Fruit fly (Drosophila melanogaster) whole organism, pupa: ENCODE data around the gene CG17270.
A peak's percentile ranks its signal among the peaks of the same experiment; 100 is the strongest.

Source experiments
- CG10348 ChIP-seq: fragments of 200-800 bp; sonication (Bioruptor generic); IDR thresholded peaks from 2 replicates; pipeline ENCODE4 v1.3.6; 2022; ENCODE audit warnings: missing biosample characterization, missing genetic modification characterization
- CG12605 ChIP-seq: fragments of 200-800 bp; sonication (Bioruptor generic); IDR thresholded peaks from 2 replicates; pipeline ENCODE4 v1.3.6; 2022; ENCODE audit warnings: missing biosample characterization, missing genetic modification characterization
- CG13204 ChIP-seq: fragments of 200-800 bp; sonication (Bioruptor generic); optimal IDR thresholded peaks from 2 replicates; lab custom pipeline; 2018; ENCODE audit warnings: missing biosample characterization, mild to moderate bottlenecking, missing genetic modification characterization, moderate library complexity
- CG14655 ChIP-seq: fragments of 200-800 bp; sonication (Bioruptor generic); optimal IDR thresholded peaks from 3 replicates; lab custom pipeline; 2017; ENCODE audit warnings: mild to moderate bottlenecking, missing biosample characterization, missing genetic modification reagents, missing genetic modification characterization
- CG15710 ChIP-seq: fragments of 200-800 bp; sonication (Bioruptor generic); optimal IDR thresholded peaks from 2 replicates; lab custom pipeline; 2018; ENCODE audit warnings: missing biosample characterization, mild to moderate bottlenecking, missing genetic modification characterization, moderate library complexity
- CG17806 ChIP-seq: fragments of 200-800 bp; sonication (Bioruptor generic); optimal IDR thresholded peaks from 2 replicates; lab custom pipeline; 2018; ENCODE audit warnings: missing biosample characterization, mild to moderate bottlenecking, missing genetic modification characterization, moderate library complexity
- CG32121 ChIP-seq: fragments of 200-800 bp; sonication (Bioruptor generic); IDR thresholded peaks from 2 replicates; pipeline ENCODE4 v1.3.6; 2022; ENCODE audit warnings: missing biosample characterization, missing genetic modification characterization
- CG34367 ChIP-seq: fragments of 200-800 bp; sonication (Bioruptor generic); optimal IDR thresholded peaks from 2 replicates; lab custom pipeline; 2018; ENCODE audit warnings: missing biosample characterization, mild to moderate bottlenecking, missing genetic modification characterization
- CG4496 ChIP-seq: fragments of 200-800 bp; sonication (Bioruptor generic); IDR thresholded peaks from 3 replicates; pipeline ENCODE4 v1.3.6; 2022; ENCODE audit warnings: missing biosample characterization, missing genetic modification characterization
- CG8159 ChIP-seq: fragments of 200-800 bp; sonication (Bioruptor generic); optimal IDR thresholded peaks from 3 replicates; lab custom pipeline; 2018; ENCODE audit warnings: missing biosample characterization, mild to moderate bottlenecking, missing genetic modification characterization, moderate library complexity
- CG9948 ChIP-seq: fragments of 200-800 bp; sonication (Bioruptor generic); optimal IDR thresholded peaks from 2 replicates; lab custom pipeline; 2018; ENCODE audit warnings: missing biosample characterization, mild to moderate bottlenecking, missing genetic modification characterization, moderate library complexity
- D1 ChIP-seq: fragments of 200-800 bp; sonication (Bioruptor generic); optimal IDR thresholded peaks from 2 replicates; lab custom pipeline; 2018; ENCODE audit warnings: missing biosample characterization, mild to moderate bottlenecking, missing genetic modification characterization, moderate library complexity
- EcR ChIP-seq: fragments of 200-800 bp; sonication (Bioruptor generic); optimal IDR thresholded peaks from 3 replicates; lab custom pipeline; 2019; ENCODE audit warnings: missing biosample characterization, missing genetic modification characterization, mild to moderate bottlenecking, moderate library complexity, missing genetic modification reagents
- Ets98B ChIP-seq: fragments of 200-800 bp; sonication (Bioruptor generic); IDR thresholded peaks from 2 replicates; pipeline ENCODE4 v1.3.6; 2022; ENCODE audit warnings: missing biosample characterization, missing genetic modification characterization
- Pif1A ChIP-seq: fragments of 200-800 bp; sonication (Bioruptor generic); optimal IDR thresholded peaks from 3 replicates; lab custom pipeline; 2016; ENCODE audit warnings: missing biosample characterization, missing genetic modification characterization
- Pif1B ChIP-seq: fragments of 200-800 bp; sonication (Bioruptor generic); optimal IDR thresholded peaks from 3 replicates; lab custom pipeline; 2016; ENCODE audit warnings: missing biosample characterization, missing genetic modification characterization
- Snoo ChIP-seq: fragments of 200-800 bp; sonication (Bioruptor generic); optimal IDR thresholded peaks from 3 replicates; lab custom pipeline; 2017; ENCODE audit warnings: missing biosample characterization, mild to moderate bottlenecking, missing genetic modification characterization, inconsistent platforms
- fd96Ca ChIP-seq: fragments of 200-800 bp; sonication (Bioruptor generic); IDR thresholded peaks from 3 replicates; pipeline ENCODE4 v1.3.6; 2022; ENCODE audit warnings: missing biosample characterization, missing genetic modification characterization
- gl ChIP-seq: fragments of 200-800 bp; sonication (Bioruptor generic); optimal IDR thresholded peaks from 2 replicates; lab custom pipeline; 2018; ENCODE audit warnings: missing biosample characterization, mild to moderate bottlenecking, missing genetic modification characterization
- rn ChIP-seq: fragments of 200-800 bp; sonication (Bioruptor generic); IDR thresholded peaks from 2 replicates; pipeline ENCODE4 v1.3.6; 2022; ENCODE audit warnings: missing biosample characterization, missing genetic modification characterization

CG17270 gene

dm6 chr3R:20830153-20830695 is 11.5 kb upstream of the CG17270 start, which contains the start of gene Adss:
Gene Adss, minus strand, starts transcription at chr3R:20830580.
- TF ChIP-seq CG15710 (tag; lab: Kevin White, UChicago): no peak
- no peak; the same call in 1 of the 2 replicates for TF ChIP-seq Ets98B
- no peak for TF ChIP-seq CG9948 (tag; lab: Kevin White, UChicago)
- no peak for TF ChIP-seq Pif1B (GFP tag; lab: Kevin White, UChicago)
- TF ChIP-seq CG34367 (tag; lab: Kevin White, UChicago): no peak
- peak; percentile 36; the same call in 1 of the 3 replicates for TF ChIP-seq fd96Ca (GFP tag; lab: Robert Waterston, UW)
- TF ChIP-seq D1 (tag; lab: Kevin White, UChicago): no peak
- peak; percentile 30; the same call in 1 of the 2 replicates for TF ChIP-seq CG12605
- TF ChIP-seq rn: no peak
- TF ChIP-seq Pif1A (GFP tag; lab: Kevin White, UChicago): no peak
- peak; percentile 57; the same call in 2 of the 3 replicates for TF ChIP-seq CG4496 (GFP tag; lab: Robert Waterston, UW)
- TF ChIP-seq EcR (GFP tag; lab: Kevin White, UChicago): no peak
- no peak for TF ChIP-seq Snoo (tag; lab: Kevin White, UChicago)
- no peak for TF ChIP-seq gl (tag; lab: Kevin White, UChicago)
- TF ChIP-seq CG32121: no peak
- TF ChIP-seq CG17806 (tag; lab: Kevin White, UChicago): no peak

dm6 chr3R:20829416-20830131 is 10.8 kb upstream of the CG17270 start:
- TF ChIP-seq CG32121: 0 out of 2 replicates have a peak, but pooled peaks have one; percentile 30
- TF ChIP-seq EcR (GFP tag; lab: Kevin White, UChicago): peak; percentile 45
- TF ChIP-seq Snoo (tag; lab: Kevin White, UChicago): peak; percentile 8
- peak; percentile 67 for TF ChIP-seq Ets98B
- no peak for TF ChIP-seq CG17806 (tag; lab: Kevin White, UChicago)
- peak; percentile 72; the same call in 2 of the 3 replicates for TF ChIP-seq fd96Ca (GFP tag; lab: Robert Waterston, UW)
- TF ChIP-seq gl (tag; lab: Kevin White, UChicago): no peak
- peak; percentile 65 for TF ChIP-seq CG4496 (GFP tag; lab: Robert Waterston, UW)
- peak; percentile 78 for TF ChIP-seq CG13204 (GFP tag; lab: Kevin White, UChicago)

dm6 chr3R:20828520-20829415 is 10.0 kb upstream of the CG17270 start:
- no peak for TF ChIP-seq CG15710 (tag; lab: Kevin White, UChicago)
- 0 out of 2 replicates have a peak, but pooled peaks have one; percentile 25 for TF ChIP-seq CG12605
- no peak for TF ChIP-seq fd96Ca (GFP tag; lab: Robert Waterston, UW)
- no peak for TF ChIP-seq CG34367 (tag; lab: Kevin White, UChicago)
- no peak for TF ChIP-seq Snoo (tag; lab: Kevin White, UChicago)
- no peak for TF ChIP-seq CG14655 (GFP tag; lab: Kevin White, UChicago)
- no peak for TF ChIP-seq CG17806 (tag; lab: Kevin White, UChicago)
- TF ChIP-seq CG13204 (GFP tag; lab: Kevin White, UChicago): peak; percentile 81
- peak; percentile 96 for TF ChIP-seq EcR (GFP tag; lab: Kevin White, UChicago)
- TF ChIP-seq gl (tag; lab: Kevin White, UChicago): no peak
- TF ChIP-seq CG32121: no peak
- no peak for TF ChIP-seq Ets98B
- TF ChIP-seq CG8159 (tag; lab: Kevin White, UChicago): no peak
- TF ChIP-seq CG10348: no peak

- TF ChIP-seq CG13204 (GFP tag; lab: Kevin White, UChicago) (no peak), CG12605 (no peak), Snoo (tag; lab: Kevin White, UChicago) (no peak)
Observed at dm6 chr3R:20826929-20827328, 8.2 kb upstream of the CG17270 start.

- TF ChIP-seq CG4496 (GFP tag; lab: Robert Waterston, UW) (no peak), CG12605 (peak; percentile 65; the same call in 1 of the 2 replicates)
Observed at dm6 chr3R:20823704-20824454, 5.2 kb upstream of the CG17270 start, which contains the start of gene CG17272. Gene CG17272, minus strand, starts transcription at chr3R:20824239.
